Worm (Caenorhabditis elegans) whole organism, young adult: Measurements from ENCODE around the gene B0495.5.

Experiments used
- D2030.7 ChIP-seq: fragments of 200-800 bp; sonication (Bioruptor generic); IDR thresholded peaks from 2 replicates; pipeline ENCODE4 v1.3.6; 2022; ENCODE audit warnings: missing genetic modification reagents, missing genetic modification characterization, missing compliant biosample characterization
- F33H1.4 ChIP-seq: fragments of 200-800 bp; sonication (Bioruptor generic); IDR thresholded peaks from 2 replicates; pipeline ENCODE4 v1.3.6; 2022; ENCODE audit warnings: missing genetic modification reagents, missing genetic modification characterization, missing compliant biosample characterization
- F49E8.2 ChIP-seq: sonication (generic microtip); optimal IDR thresholded peaks from 3 replicates; lab custom pipeline; 2017; ENCODE audit warnings: missing genetic modification characterization, mild to moderate bottlenecking, missing compliant biosample characterization, antibody characterized with exemption, moderate library complexity; ENCODE audit not compliant: insufficient read depth
- F55B11.4 ChIP-seq: sonication (generic microtip); optimal IDR thresholded peaks from 2 replicates; lab custom pipeline; 2016; ENCODE audit warnings: missing compliant biosample characterization, missing genetic modification characterization, borderline replicate concordance; ENCODE audit not compliant: insufficient read depth
- F57A8.1 ChIP-seq: fragments of 200-800 bp; sonication (Bioruptor generic); optimal IDR thresholded peaks from 2 replicates; lab custom pipeline; 2018; ENCODE audit warnings: mild to moderate bottlenecking, missing genetic modification characterization, moderate library complexity, missing compliant biosample characterization
- F57C9.4 ChIP-seq: sonication (generic microtip); optimal IDR thresholded peaks from 2 replicates; lab custom pipeline; 2017; ENCODE audit warnings: mild to moderate bottlenecking, missing genetic modification characterization, missing compliant biosample characterization
- Y53G8AR.9 ChIP-seq: fragments of 200-800 bp; sonication (Bioruptor generic); conservative IDR thresholded peaks from 2 replicates; pipeline ENCODE4 v1.3.6; 2022; ENCODE audit warnings: missing genetic modification reagents, missing genetic modification characterization, missing compliant biosample characterization
- akir-1 ChIP-seq: fragments of 200-800 bp; sonication (Bioruptor generic); optimal IDR thresholded peaks from 2 replicates; lab custom pipeline; 2018; ENCODE audit warnings: mild to moderate bottlenecking, missing genetic modification characterization, moderate library complexity, missing compliant biosample characterization
- aptf-2 ChIP-seq: fragments of 200-800 bp; sonication (Bioruptor generic); conservative IDR thresholded peaks from 2 replicates; pipeline ENCODE4 v1.3.6; 2022; ENCODE audit warnings: missing genetic modification reagents, missing genetic modification characterization, missing compliant biosample characterization
- atf-7 ChIP-seq: sonication (generic microtip); optimal IDR thresholded peaks from 2 replicates; lab custom pipeline; 2017; ENCODE audit warnings: mild to moderate bottlenecking, missing genetic modification characterization, missing compliant biosample characterization
- attf-3 ChIP-seq: fragments of 200-800 bp; sonication (Bioruptor generic); conservative IDR thresholded peaks from 2 replicates; pipeline ENCODE4 v1.3.6; 2022; ENCODE audit warnings: missing genetic modification reagents, missing genetic modification characterization, missing compliant biosample characterization
- bed-2 ChIP-seq: fragments of 200-800 bp; sonication (Bioruptor generic); IDR thresholded peaks from 2 replicates; pipeline ENCODE4 v1.3.6; 2022; ENCODE audit warnings: missing genetic modification reagents, missing genetic modification characterization, missing compliant biosample characterization
- ceh-40 ChIP-seq: fragments of 200-800 bp; sonication (Bioruptor generic); IDR thresholded peaks from 2 replicates; pipeline ENCODE4 v1.3.6; 2022; ENCODE audit warnings: missing genetic modification characterization, missing compliant biosample characterization
- chd-7 ChIP-seq: sonication (generic microtip); optimal IDR thresholded peaks from 2 replicates; lab custom pipeline; 2016; ENCODE audit warnings: mild to moderate bottlenecking, missing genetic modification characterization, moderate library complexity, missing compliant biosample characterization
- ets-4 ChIP-seq: fragments of 200-800 bp; sonication (Bioruptor generic); optimal IDR thresholded peaks from 2 replicates; lab custom pipeline; 2018; ENCODE audit warnings: mild to moderate bottlenecking, missing genetic modification characterization, missing compliant biosample characterization
- him-1 ChIP-seq: sonication (generic microtip); optimal IDR thresholded peaks from 2 replicates; lab custom pipeline; 2016; ENCODE audit warnings: missing genotype, missing genetic modification reagents, missing genetic modification characterization, missing compliant biosample characterization
- hlh-12 ChIP-seq: sonication (generic microtip); optimal IDR thresholded peaks from 2 replicates; lab custom pipeline; 2016; ENCODE audit warnings: missing genetic modification characterization, missing compliant biosample characterization
- let-526 ChIP-seq: fragments of 200-800 bp; sonication (Bioruptor generic); IDR thresholded peaks from 2 replicates; pipeline ENCODE4 v1.3.6; 2022; ENCODE audit warnings: missing genetic modification reagents, missing genetic modification characterization, missing compliant biosample characterization
- let-607 ChIP-seq, 2 experiments: fragments of 200-800 bp in 1 of 2; sonication (Bioruptor generic) in 1 of 2; sonication (generic microtip) in 1 of 2; optimal IDR thresholded peaks; 2 replicates each; lab custom pipeline; 2016 to 2018; ENCODE audit warnings: mild to moderate bottlenecking in 2 of 2, missing compliant biosample characterization in 2 of 2, missing genetic modification characterization in 2 of 2, moderate library complexity in 2 of 2, missing genotype in 1 of 2
- lin-35 ChIP-seq, 3 experiments: fragments of 150-350 bp in 2 of 3; sonication (generic microtip) in 1 of 3; optimal IDR thresholded peaks; 2 replicates each; lab custom pipeline; 2014 to 2018; ENCODE audit warnings: missing biosample characterization in 3 of 3, missing genetic modification characterization in 3 of 3, missing genetic modification reagents in 3 of 3
- madf-3 ChIP-seq: fragments of 200-800 bp; sonication (Bioruptor generic); IDR thresholded peaks from 2 replicates; pipeline ENCODE4 v1.3.6; 2022; ENCODE audit warnings: missing genetic modification reagents, missing genetic modification characterization, missing compliant biosample characterization
- madf-6 ChIP-seq: fragments of 200-800 bp; sonication (Bioruptor generic); IDR thresholded peaks from 2 replicates; pipeline ENCODE4 v1.3.6; 2022; ENCODE audit warnings: missing genetic modification reagents, missing genetic modification characterization, missing compliant biosample characterization
- mel-28 ChIP-seq: sonication (generic microtip); optimal IDR thresholded peaks from 2 replicates; lab custom pipeline; 2016; ENCODE audit warnings: borderline replicate concordance, mild to moderate bottlenecking, missing genetic modification characterization, missing compliant biosample characterization
- nfya-2 ChIP-seq: fragments of 200-800 bp; sonication (Bioruptor generic); IDR thresholded peaks from 2 replicates; pipeline ENCODE4 v1.3.6; 2022; ENCODE audit warnings: missing genetic modification reagents, missing genetic modification characterization, missing compliant biosample characterization
- nfyb-1 ChIP-seq: fragments of 200-800 bp; sonication (Bioruptor generic); IDR thresholded peaks from 2 replicates; pipeline ENCODE4 v1.3.6; 2022; ENCODE audit warnings: missing genetic modification reagents, missing genetic modification characterization, missing compliant biosample characterization
- nhr-27 ChIP-seq: fragments of 200-800 bp; sonication (Bioruptor generic); optimal IDR thresholded peaks from 2 replicates; lab custom pipeline; 2018; ENCODE audit warnings: mild to moderate bottlenecking, missing genetic modification characterization, moderate library complexity, missing compliant biosample characterization
- rpc-1 ChIP-seq, 2 experiments: fragments of 150-350 bp in 1 of 2; sonication (generic microtip) in 1 of 2; optimal IDR thresholded peaks; 2 replicates each; lab custom pipeline; 2014 to 2018; ENCODE audit warnings: missing biosample characterization in 1 of 2, missing genetic modification characterization in 1 of 2, missing genetic modification reagents in 1 of 2, missing genotype in 1 of 2
- sdz-38 ChIP-seq: sonication (generic microtip); optimal IDR thresholded peaks from 2 replicates; lab custom pipeline; 2016; ENCODE audit warnings: missing genotype, missing genetic modification characterization, missing compliant biosample characterization
- sea-2 ChIP-seq: fragments of 200-800 bp; sonication (Bioruptor generic); IDR thresholded peaks from 2 replicates; pipeline ENCODE4 v1.3.6; 2022; ENCODE audit warnings: missing genetic modification characterization, missing compliant biosample characterization
- snpc-3.4 ChIP-seq: sonication (generic microtip); optimal IDR thresholded peaks from 2 replicates; lab custom pipeline; 2017; ENCODE audit warnings: missing genetic modification characterization, mild to moderate bottlenecking, missing compliant biosample characterization, antibody characterized with exemption, moderate library complexity, missing genotype, missing genetic modification reagents
- somi-1 ChIP-seq: fragments of 200-800 bp; sonication (Bioruptor generic); optimal IDR thresholded peaks from 2 replicates; lab custom pipeline; 2018; ENCODE audit warnings: mild to moderate bottlenecking, missing genetic modification characterization, missing compliant biosample characterization
- tlf-1 ChIP-seq: fragments of 200-800 bp; sonication (Bioruptor generic); optimal IDR thresholded peaks from 2 replicates; lab custom pipeline; 2018; ENCODE audit warnings: mild to moderate bottlenecking, missing genetic modification characterization, missing compliant biosample characterization
- unc-62 ChIP-seq: fragments of 150-350 bp; optimal IDR thresholded peaks from 2 replicates; lab custom pipeline; 2014; ENCODE audit warnings: missing biosample characterization, missing genetic modification reagents, missing genetic modification characterization
- ztf-26 ChIP-seq: sonication (generic microtip); optimal IDR thresholded peaks from 2 replicates; lab custom pipeline; 2017; ENCODE audit warnings: missing genetic modification characterization, missing compliant biosample characterization
- ztf-3 ChIP-seq: fragments of 200-800 bp; sonication (Bioruptor generic); optimal IDR thresholded peaks from 2 replicates; lab custom pipeline; 2018; ENCODE audit warnings: mild to moderate bottlenecking, missing genetic modification characterization, missing compliant biosample characterization

B0495.5 gene

DNA sequence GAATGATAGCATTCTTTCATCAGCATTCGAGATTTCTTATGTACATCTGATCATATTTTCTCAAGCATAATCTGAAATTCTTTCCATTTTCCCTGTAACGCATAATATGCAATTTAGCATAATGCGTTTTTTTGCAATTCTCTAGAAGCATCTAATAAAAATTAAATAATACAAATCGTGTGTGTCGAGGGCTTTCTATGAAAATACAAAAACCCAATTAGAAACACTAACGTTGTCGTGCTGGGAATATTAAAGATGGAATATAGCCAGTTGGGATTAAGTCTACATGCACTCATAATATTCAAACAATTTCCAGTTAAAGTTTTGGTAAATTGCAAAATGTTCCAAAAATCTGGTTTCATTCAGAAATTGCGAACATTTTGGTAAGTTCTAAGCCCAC is 13.7 kb downstream of the B0495.5 start, which contains the start of gene F18A1.1:
Gene F18A1.1 (plus strand): TSS at position 301 of the 400 bp plus-strand sequence.
- TF ChIP-seq rpc-1 (optimal IDR thresholded peaks at IDR 0.05; lab: Kevin White, UChicago) (no peak), rpc-1 (tag; optimal IDR thresholded peaks at IDR 0.05; lab: Kevin White, UChicago) (no peak), Y53G8AR.9 (GFP tag; lab: Robert Waterston, UW) (no peak), nfyb-1 (GFP tag; lab: Robert Waterston, UW) (no peak), attf-3 (no peak), akir-1 (no peak), him-1 (tag; lab: Kevin White, UChicago) (no peak), F57C9.4 (no peak), madf-3 (no peak), snpc-3.4 (tag; lab: Kevin White, UChicago) (no peak), F55B11.4 (no peak), sdz-38 (no peak), F49E8.2 (tag; lab: Kevin White, UChicago) (no peak), let-526 (GFP tag; lab: Robert Waterston, UW) (no peak), tlf-1 (GFP tag; lab: Kevin White, UChicago) (no peak), ets-4 (no peak), nfya-2 (GFP tag; lab: Robert Waterston, UW) (no peak), bed-2 (GFP tag; lab: Robert Waterston, UW) (no peak), chd-7 (tag; lab: Kevin White, UChicago) (no peak), hlh-12 (tag; lab: Kevin White, UChicago) (no peak), madf-6 (GFP tag; lab: Robert Waterston, UW) (no peak)

DNA sequence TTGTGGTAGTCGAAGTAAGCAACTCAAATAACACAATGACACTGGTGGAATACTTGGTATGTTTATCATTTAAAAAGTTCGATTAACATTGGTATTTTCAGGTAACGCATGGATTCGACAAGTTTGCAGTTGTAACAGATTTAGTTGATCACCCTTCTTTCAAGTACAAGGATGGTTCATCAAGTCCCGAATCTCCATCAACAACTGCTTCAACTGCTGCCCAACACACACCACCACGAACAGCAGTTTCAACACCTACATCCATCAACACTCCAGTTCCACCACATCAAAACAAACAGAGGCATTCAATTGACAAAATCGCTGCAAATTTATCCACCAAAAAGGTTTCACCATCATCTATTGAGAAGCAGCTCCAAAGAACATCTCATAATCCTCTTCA is 15.8 kb downstream of the B0495.5 start:
- TF ChIP-seq D2030.7 (GFP tag; lab: Robert Waterston, UW) (0 out of 2 replicates have a peak, but pooled peaks have one; percentile 18), tlf-1 (GFP tag; lab: Kevin White, UChicago) (no peak)

DNA sequence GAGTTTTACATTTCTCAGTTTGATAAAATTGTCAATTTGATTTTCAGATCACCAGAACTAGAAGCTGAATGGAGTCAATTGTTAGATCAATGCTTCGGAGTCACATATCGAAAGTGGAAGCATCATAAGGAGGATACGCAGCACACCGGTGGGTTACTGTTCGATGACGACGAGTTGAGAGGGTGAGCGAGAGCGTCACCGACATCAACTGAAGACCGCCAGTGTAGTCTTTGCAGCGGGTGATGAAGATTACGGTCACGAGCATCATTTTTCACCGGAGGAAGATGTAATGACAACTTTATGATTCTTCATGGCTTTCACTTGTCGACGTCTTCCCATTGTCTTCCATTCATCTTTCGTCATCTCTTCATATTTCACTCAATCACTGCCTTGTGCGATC is 16.4 kb downstream of the B0495.5 start, which contains the start of gene lin-26:
Gene lin-26 (plus strand): TSS at position 301 of the 400 bp plus-strand sequence.
- TF ChIP-seq F33H1.4 (GFP tag; lab: Robert Waterston, UW) (no peak), sea-2 (GFP tag; lab: Robert Waterston, UW) (no peak), nhr-27 (tag; lab: Kevin White, UChicago) (no peak), aptf-2 (0 out of 2 replicates have a peak, but pooled peaks have one; percentile 9)

DNA sequence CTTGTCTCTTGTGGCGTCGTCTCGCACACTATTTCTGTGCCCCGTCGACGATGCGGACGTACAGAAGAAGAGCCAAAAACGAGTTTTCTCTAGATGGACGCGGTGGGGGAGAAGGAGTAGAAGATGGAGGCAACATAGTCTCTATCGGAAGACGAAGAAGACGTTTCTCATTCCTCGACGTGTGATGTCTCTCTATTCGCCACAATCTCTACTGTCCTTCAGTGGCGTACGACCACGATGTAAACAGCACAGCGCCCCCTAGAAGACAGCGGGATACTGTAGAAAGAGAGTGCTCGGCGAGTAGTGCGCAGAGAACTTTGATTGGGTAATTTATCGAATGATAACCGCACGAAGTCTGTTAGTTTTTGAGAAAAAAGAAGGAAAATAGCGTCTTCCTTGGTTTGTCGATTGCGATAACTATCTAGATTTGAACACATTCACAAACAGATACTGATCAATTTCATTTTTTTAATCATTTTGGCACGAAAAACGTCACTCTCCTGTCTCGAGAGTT is 18.8 kb downstream of the B0495.5 start:
- no peak for TF ChIP-seq unc-62
- no peak for TF ChIP-seq ztf-3 (GFP tag; lab: Kevin White, UChicago)
- TF ChIP-seq lin-35 (GFP tag; optimal IDR thresholded peaks at IDR 0.05; lab: Kevin White, UChicago), result no peak
- TF ChIP-seq ceh-40 (GFP tag; lab: Robert Waterston, UW), result no peak
- no peak for TF ChIP-seq ztf-26 (tag; lab: Kevin White, UChicago)
- no peak for TF ChIP-seq somi-1 (GFP tag; lab: Kevin White, UChicago)
- no peak for TF ChIP-seq let-607 (tag; optimal IDR thresholded peaks at IDR 0.05; lab: Kevin White, UChicago)
- no peak for TF ChIP-seq atf-7 (tag; lab: Kevin White, UChicago)
- TF ChIP-seq him-1 (tag; lab: Kevin White, UChicago), result no peak
- TF ChIP-seq mel-28, result no peak
- no peak for TF ChIP-seq F57A8.1 (GFP tag; lab: Kevin White, UChicago)
